Worm (Caenorhabditis elegans) whole organism, young adult: ENCODE results near the gene lnkn-1.
A peak's percentile ranks its signal among the peaks of the same experiment; 100 is the strongest.

Source experiments
- B0261.1 ChIP-seq: sonication (generic microtip); optimal IDR thresholded peaks from 2 replicates; lab custom pipeline; 2016; ENCODE audit warnings: mild to moderate bottlenecking, missing genetic modification characterization, moderate library complexity, missing compliant biosample characterization
- D2030.7 ChIP-seq: fragments of 200-800 bp; sonication (Bioruptor generic); IDR thresholded peaks from 2 replicates; pipeline ENCODE4 v1.3.6; 2022; ENCODE audit warnings: missing genetic modification reagents, missing genetic modification characterization, missing compliant biosample characterization
- F10E7.11 ChIP-seq: sonication (generic microtip); optimal IDR thresholded peaks from 2 replicates; lab custom pipeline; 2017; ENCODE audit warnings: mild to moderate bottlenecking, missing genetic modification characterization, moderate library complexity, missing compliant biosample characterization
- F23B12.7 ChIP-seq: sonication (generic microtip); optimal IDR thresholded peaks from 2 replicates; lab custom pipeline; 2017; ENCODE audit warnings: missing genetic modification characterization, mild to moderate bottlenecking, missing compliant biosample characterization, antibody characterized with exemption, moderate library complexity; ENCODE audit not compliant: insufficient read depth
- F39B2.1 ChIP-seq: fragments of 200-800 bp; sonication (Bioruptor generic); IDR thresholded peaks from 2 replicates; pipeline ENCODE4 v1.3.6; 2022; ENCODE audit warnings: missing genetic modification reagents, missing genetic modification characterization, missing compliant biosample characterization
- F52B5.7 ChIP-seq: sonication (generic microtip); optimal IDR thresholded peaks from 2 replicates; lab custom pipeline; 2016; ENCODE audit warnings: mild to moderate bottlenecking, missing genetic modification characterization, missing compliant biosample characterization
- F55B11.4 ChIP-seq: sonication (generic microtip); optimal IDR thresholded peaks from 2 replicates; lab custom pipeline; 2016; ENCODE audit warnings: missing compliant biosample characterization, missing genetic modification characterization, borderline replicate concordance; ENCODE audit not compliant: insufficient read depth
- F57C9.4 ChIP-seq: sonication (generic microtip); optimal IDR thresholded peaks from 2 replicates; lab custom pipeline; 2017; ENCODE audit warnings: mild to moderate bottlenecking, missing genetic modification characterization, missing compliant biosample characterization
- K11D2.4 ChIP-seq: fragments of 200-800 bp; sonication (Bioruptor generic); IDR thresholded peaks from 2 replicates; pipeline ENCODE4 v1.3.6; 2022; ENCODE audit warnings: missing genetic modification reagents, missing genetic modification characterization, missing compliant biosample characterization
- Y53F4B.3 ChIP-seq: fragments of 200-800 bp; sonication (Bioruptor generic); IDR thresholded peaks from 2 replicates; pipeline ENCODE4 v1.3.6; 2022; ENCODE audit warnings: missing genetic modification reagents, missing genetic modification characterization, missing compliant biosample characterization
- Y79H2A.3 ChIP-seq: fragments of 200-800 bp; sonication (Bioruptor generic); conservative IDR thresholded peaks from 2 replicates; pipeline ENCODE4 v1.3.6; 2022; ENCODE audit warnings: missing genetic modification reagents, missing genetic modification characterization, missing compliant biosample characterization
- ZK185.1 ChIP-seq: sonication (generic microtip); optimal IDR thresholded peaks from 2 replicates; lab custom pipeline; 2016; ENCODE audit warnings: mild to moderate bottlenecking, missing genetic modification characterization, missing compliant biosample characterization; ENCODE audit not compliant: poor library complexity, severe bottlenecking
- aptf-2 ChIP-seq: fragments of 200-800 bp; sonication (Bioruptor generic); conservative IDR thresholded peaks from 2 replicates; pipeline ENCODE4 v1.3.6; 2022; ENCODE audit warnings: missing genetic modification reagents, missing genetic modification characterization, missing compliant biosample characterization
- athp-1 ChIP-seq: sonication (generic microtip); optimal IDR thresholded peaks from 2 replicates; lab custom pipeline; 2017; ENCODE audit warnings: mild to moderate bottlenecking, missing genetic modification characterization, missing compliant biosample characterization
- attf-3 ChIP-seq: fragments of 200-800 bp; sonication (Bioruptor generic); conservative IDR thresholded peaks from 2 replicates; pipeline ENCODE4 v1.3.6; 2022; ENCODE audit warnings: missing genetic modification reagents, missing genetic modification characterization, missing compliant biosample characterization
- ccch-3 ChIP-seq: fragments of 200-800 bp; sonication (Bioruptor generic); optimal IDR thresholded peaks from 2 replicates; lab custom pipeline; 2018; ENCODE audit warnings: mild to moderate bottlenecking, missing genetic modification characterization, missing compliant biosample characterization
- cebp-1 ChIP-seq, 2 experiments: fragments of 200-800 bp in 1 of 2; sonication (Bioruptor generic) in 1 of 2; sonication (generic microtip) in 1 of 2; IDR thresholded peaks in 1 of 2; optimal IDR thresholded peaks in 1 of 2; 2 replicates each; pipeline versions ENCODE4 v1.3.6 to Lab custom; 2017 to 2022; ENCODE audit warnings: missing compliant biosample characterization in 2 of 2, missing genetic modification characterization in 2 of 2, mild to moderate bottlenecking in 1 of 2, missing genetic modification reagents in 1 of 2, moderate library complexity in 1 of 2
- cebp-2 ChIP-seq: fragments of 200-800 bp; sonication (Bioruptor generic); IDR thresholded peaks from 2 replicates; pipeline ENCODE4 v1.3.6; 2022; ENCODE audit warnings: missing genetic modification characterization, missing compliant biosample characterization
- ceh-100 ChIP-seq: fragments of 200-800 bp; sonication (Bioruptor generic); IDR thresholded peaks from 2 replicates; pipeline ENCODE4 v1.3.6; 2022; ENCODE audit warnings: missing genetic modification reagents, missing genetic modification characterization, missing compliant biosample characterization
- ceh-27 ChIP-seq: fragments of 200-800 bp; sonication (Bioruptor generic); optimal IDR thresholded peaks from 2 replicates; lab custom pipeline; 2018; ENCODE audit warnings: mild to moderate bottlenecking, missing genetic modification characterization, moderate library complexity, missing compliant biosample characterization
- ceh-58 ChIP-seq: fragments of 200-800 bp; sonication (Bioruptor generic); IDR thresholded peaks from 2 replicates; pipeline ENCODE4 v1.3.6; 2022; ENCODE audit warnings: missing genetic modification characterization, missing compliant biosample characterization
- ceh-91 ChIP-seq: fragments of 200-800 bp; sonication (Bioruptor generic); IDR thresholded peaks from 2 replicates; pipeline ENCODE4 v1.3.6; 2022; ENCODE audit warnings: missing genetic modification reagents, missing genetic modification characterization, missing compliant biosample characterization
- chd-7 ChIP-seq: sonication (generic microtip); optimal IDR thresholded peaks from 2 replicates; lab custom pipeline; 2016; ENCODE audit warnings: mild to moderate bottlenecking, missing genetic modification characterization, moderate library complexity, missing compliant biosample characterization
- efl-1 ChIP-seq: fragments of 150-350 bp; optimal IDR thresholded peaks from 2 replicates; lab custom pipeline; 2014; ENCODE audit warnings: missing biosample characterization, missing genetic modification reagents, missing genetic modification characterization
- egrh-3 ChIP-seq: fragments of 200-800 bp; sonication (Bioruptor generic); IDR thresholded peaks from 2 replicates; pipeline ENCODE4 v1.3.6; 2022; ENCODE audit warnings: missing genetic modification reagents, missing genetic modification characterization, missing compliant biosample characterization
- ekl-4 ChIP-seq: fragments of 200-800 bp; sonication (Bioruptor generic); IDR thresholded peaks from 2 replicates; pipeline ENCODE4 v1.3.6; 2022; ENCODE audit warnings: missing genetic modification reagents, missing genetic modification characterization, missing compliant biosample characterization
- fkh-3 ChIP-seq: sonication (generic microtip); optimal IDR thresholded peaks from 2 replicates; lab custom pipeline; 2016; ENCODE audit warnings: mild to moderate bottlenecking, missing genetic modification characterization, missing compliant biosample characterization
- gei-17 ChIP-seq: fragments of 200-800 bp; sonication (Bioruptor generic); optimal IDR thresholded peaks from 2 replicates; lab custom pipeline; 2018; ENCODE audit warnings: mild to moderate bottlenecking, missing genetic modification characterization, missing compliant biosample characterization
- hmg-1.2 ChIP-seq: fragments of 200-800 bp; sonication (Bioruptor generic); IDR thresholded peaks from 2 replicates; pipeline ENCODE4 v1.3.6; 2022; ENCODE audit warnings: missing genetic modification reagents, missing genetic modification characterization, missing compliant biosample characterization
- hrde-1 ChIP-seq: sonication (generic microtip); optimal IDR thresholded peaks from 2 replicates; lab custom pipeline; 2016; ENCODE audit warnings: missing genetic modification characterization, mild to moderate bottlenecking, missing compliant biosample characterization, moderate library complexity, missing genotype, missing genetic modification reagents, borderline replicate concordance
- let-607 ChIP-seq, 2 experiments: fragments of 200-800 bp in 1 of 2; sonication (Bioruptor generic) in 1 of 2; sonication (generic microtip) in 1 of 2; optimal IDR thresholded peaks; 2 replicates each; lab custom pipeline; 2016 to 2018; ENCODE audit warnings: mild to moderate bottlenecking in 2 of 2, missing compliant biosample characterization in 2 of 2, missing genetic modification characterization in 2 of 2, moderate library complexity in 2 of 2, missing genotype in 1 of 2
- lin-26 ChIP-seq: fragments of 200-800 bp; sonication (Bioruptor generic); IDR thresholded peaks from 2 replicates; pipeline ENCODE4 v1.3.6; 2022; ENCODE audit warnings: missing genetic modification reagents, missing genetic modification characterization, missing compliant biosample characterization
- lin-35 ChIP-seq, 3 experiments: fragments of 150-350 bp in 2 of 3; sonication (generic microtip) in 1 of 3; optimal IDR thresholded peaks; 2 replicates each; lab custom pipeline; 2014 to 2018; ENCODE audit warnings: missing biosample characterization in 3 of 3, missing genetic modification characterization in 3 of 3, missing genetic modification reagents in 3 of 3
- mes-4 ChIP-seq: sonication (generic microtip); optimal IDR thresholded peaks from 2 replicates; lab custom pipeline; 2016; ENCODE audit warnings: missing genotype, missing genetic modification characterization, missing compliant biosample characterization
- mxl-1 ChIP-seq: sonication (generic microtip); optimal IDR thresholded peaks from 2 replicates; lab custom pipeline; 2016; ENCODE audit warnings: missing genetic modification characterization, missing compliant biosample characterization
- nfya-1 ChIP-seq: sonication (generic microtip); optimal IDR thresholded peaks from 2 replicates; lab custom pipeline; 2017; ENCODE audit warnings: antibody characterized with exemption, missing compliant biosample characterization, missing genetic modification characterization, borderline replicate concordance; ENCODE audit not compliant: insufficient read depth
- nfya-2 ChIP-seq: fragments of 200-800 bp; sonication (Bioruptor generic); IDR thresholded peaks from 2 replicates; pipeline ENCODE4 v1.3.6; 2022; ENCODE audit warnings: missing genetic modification reagents, missing genetic modification characterization, missing compliant biosample characterization
- nfyb-1 ChIP-seq: fragments of 200-800 bp; sonication (Bioruptor generic); IDR thresholded peaks from 2 replicates; pipeline ENCODE4 v1.3.6; 2022; ENCODE audit warnings: missing genetic modification reagents, missing genetic modification characterization, missing compliant biosample characterization
- nhr-90 ChIP-seq: sonication (generic microtip); optimal IDR thresholded peaks from 2 replicates; lab custom pipeline; 2016; ENCODE audit warnings: missing genotype, mild to moderate bottlenecking, missing genetic modification characterization, missing compliant biosample characterization
- pbrm-1 ChIP-seq: fragments of 200-800 bp; sonication (Bioruptor generic); IDR thresholded peaks from 2 replicates; pipeline ENCODE4 v1.3.6; 2022; ENCODE audit warnings: missing genetic modification reagents, missing genetic modification characterization, missing compliant biosample characterization
- pha-4 ChIP-seq: fragments of 150-350 bp; sonication (generic microtip); optimal IDR thresholded peaks from 2 replicates; lab custom pipeline; 2014; ENCODE audit warnings: missing biosample characterization, missing genetic modification reagents, missing genetic modification characterization
- sptf-2 ChIP-seq: fragments of 200-800 bp; sonication (Bioruptor generic); optimal IDR thresholded peaks from 2 replicates; lab custom pipeline; 2018; ENCODE audit warnings: mild to moderate bottlenecking, missing genetic modification characterization, missing compliant biosample characterization
- xnd-1 ChIP-seq: sonication (generic microtip); optimal IDR thresholded peaks from 2 replicates; lab custom pipeline; 2016; ENCODE audit warnings: missing genotype, missing genetic modification reagents, missing genetic modification characterization, missing compliant biosample characterization
- zfh-2 ChIP-seq: fragments of 200-800 bp; sonication (Bioruptor generic); conservative IDR thresholded peaks from 2 replicates; pipeline ENCODE4 v1.3.6; 2022; ENCODE audit warnings: missing genetic modification reagents, missing genetic modification characterization, missing compliant biosample characterization
- ztf-28 ChIP-seq: fragments of 200-800 bp; sonication (Bioruptor generic); IDR thresholded peaks from 2 replicates; pipeline ENCODE4 v1.3.6; 2022; ENCODE audit warnings: missing genetic modification reagents, missing genetic modification characterization, missing compliant biosample characterization

The lnkn-1 gene

ce11 chrIII:8923240-8923734, 33.3 kb downstream of the lnkn-1 start, which contains the start of gene glb-1:
Gene glb-1, minus strand, starts transcription at chrIII:8923290.
- TF ChIP-seq B0261.1 (tag; lab: Kevin White, UChicago) (no peak), pbrm-1 (GFP tag; lab: Robert Waterston, UW) (no peak), efl-1 (GFP tag; lab: Kevin White, UChicago) (peak; percentile 73), ceh-58 (GFP tag; lab: Robert Waterston, UW) (no peak), F10E7.11 (tag; lab: Kevin White, UChicago) (no peak), attf-3 (GFP tag; lab: Robert Waterston, UW) (no peak), pha-4 (tag; lab: Kevin White, UChicago) (no peak), sptf-2 (GFP tag; lab: Kevin White, UChicago) (no peak), nhr-90 (tag; lab: Kevin White, UChicago) (no peak), ccch-3 (GFP tag; lab: Kevin White, UChicago) (no peak), chd-7 (tag; lab: Kevin White, UChicago) (no peak), mxl-1 (no peak), nfya-1 (tag; lab: Kevin White, UChicago) (no peak), gei-17 (GFP tag; lab: Kevin White, UChicago) (no peak), F52B5.7 (tag; lab: Kevin White, UChicago) (no peak), hmg-1.2 (GFP tag; lab: Robert Waterston, UW) (peak; percentile 65), hrde-1 (tag; lab: Kevin White, UChicago) (no peak), ceh-91 (GFP tag; lab: Robert Waterston, UW) (no peak)

ce11 chrIII:8923937-8924336, 33.9 kb downstream of the lnkn-1 start, which contains the start of gene ZK637.12:
Gene ZK637.12, plus strand, starts transcription at chrIII:8924237.
- no peak for TF ChIP-seq F57C9.4 (tag; lab: Kevin White, UChicago)
- TF ChIP-seq D2030.7: no peak
- no peak for TF ChIP-seq F55B11.4
- TF ChIP-seq hrde-1 (tag; lab: Kevin White, UChicago): no peak
- TF ChIP-seq let-607 (tag; optimal IDR thresholded peaks at IDR 0.05; lab: Kevin White, UChicago): no peak
- no peak for TF ChIP-seq aptf-2 (GFP tag; lab: Robert Waterston, UW)
- TF ChIP-seq F39B2.1: no peak
- TF ChIP-seq zfh-2 (GFP tag; lab: Robert Waterston, UW): no peak
- no peak for TF ChIP-seq K11D2.4
- TF ChIP-seq ceh-100 (GFP tag; lab: Robert Waterston, UW): no peak
- TF ChIP-seq lin-35 (GFP tag; optimal IDR thresholded peaks at IDR 0.05; lab: Kevin White, UChicago): no peak
- TF ChIP-seq ekl-4 (GFP tag; lab: Robert Waterston, UW): no peak
- no peak for TF ChIP-seq cebp-1 (GFP tag; IDR thresholded peaks at IDR 0.05; lab: Robert Waterston, UW)
- TF ChIP-seq cebp-1 (tag; optimal IDR thresholded peaks at IDR 0.05; lab: Kevin White, UChicago): no peak
- no peak for TF ChIP-seq pha-4 (tag; lab: Kevin White, UChicago)
- no peak for TF ChIP-seq pbrm-1 (GFP tag; lab: Robert Waterston, UW)
- TF ChIP-seq cebp-2 (GFP tag; lab: Robert Waterston, UW): no peak
- TF ChIP-seq ceh-27 (GFP tag; lab: Kevin White, UChicago): no peak

- TF ChIP-seq Y79H2A.3 (no peak), F23B12.7 (tag; lab: Kevin White, UChicago) (no peak), ztf-28 (GFP tag; lab: Robert Waterston, UW) (no peak), chd-7 (tag; lab: Kevin White, UChicago) (no peak), athp-1 (no peak), nfya-2 (GFP tag; lab: Robert Waterston, UW) (no peak), Y53F4B.3 (GFP tag; lab: Robert Waterston, UW) (no peak), xnd-1 (no peak), fkh-3 (tag; lab: Kevin White, UChicago) (no peak), egrh-3 (no peak), lin-26 (no peak), pbrm-1 (GFP tag; lab: Robert Waterston, UW) (no peak), nfyb-1 (GFP tag; lab: Robert Waterston, UW) (no peak), mes-4 (tag; lab: Kevin White, UChicago) (no peak), ZK185.1 (tag; lab: Kevin White, UChicago) (no peak)
Observed at ce11 chrIII:8925539-8925938, 35.5 kb downstream of the lnkn-1 start.
